Fruit fly (Drosophila melanogaster): ENCODE results near the gene CG6765.

- TF ChIP-seq pan (optimal IDR thresholded peaks at IDR 0.05): no peak
- TF ChIP-seq CG8478 (optimal IDR thresholded peaks at IDR 0.05): no peak
- no peak for TF ChIP-seq Dll (optimal IDR thresholded peaks at IDR 0.05)
- TF ChIP-seq psq (optimal IDR thresholded peaks at IDR 0.05): no peak
- TF ChIP-seq EcR (GFP tag; optimal IDR thresholded peaks at IDR 0.05): no peak
- no peak for TF ChIP-seq usp (GFP tag; optimal IDR thresholded peaks at IDR 0.05)
Observed at dm6 chr3L:8536387-8536786, 23.8 kb downstream of the CG6765 start.
